Worm (Caenorhabditis elegans) whole organism, late embryonic: ENCODE results near the gene T04C12.11.

Experiments used
- C08G9.2 ChIP-seq: sonication (generic microtip); optimal IDR thresholded peaks from 2 replicates; lab custom pipeline; 2016; ENCODE audit warnings: mild to moderate bottlenecking, missing genetic modification characterization, moderate library complexity, missing compliant biosample characterization
- F13H6.1 ChIP-seq: sonication (generic microtip); optimal IDR thresholded peaks from 2 replicates; lab custom pipeline; 2016; ENCODE audit warnings: missing genetic modification characterization, missing compliant biosample characterization
- T23F11.4 ChIP-seq: fragments of 200-800 bp; sonication (Bioruptor generic); optimal IDR thresholded peaks from 2 replicates; lab custom pipeline; 2018; ENCODE audit warnings: mild to moderate bottlenecking, missing genetic modification characterization, missing compliant biosample characterization
- ama-1 ChIP-seq: fragments of 150-350 bp; optimal IDR thresholded peaks from 2 replicates; lab custom pipeline; 2014
- ceh-2 ChIP-seq: sonication (generic microtip); optimal IDR thresholded peaks from 2 replicates; lab custom pipeline; 2016; ENCODE audit warnings: missing genotype, missing genetic modification characterization, missing compliant biosample characterization
- ceh-9 ChIP-seq: sonication (generic microtip); optimal IDR thresholded peaks from 2 replicates; lab custom pipeline; 2016; ENCODE audit warnings: mild to moderate bottlenecking, missing genetic modification characterization, inconsistent platforms, missing compliant biosample characterization
- dmd-4 ChIP-seq: sonication (generic microtip); optimal IDR thresholded peaks from 2 replicates; lab custom pipeline; 2016; ENCODE audit warnings: borderline replicate concordance, missing genetic modification characterization, missing compliant biosample characterization
- hlh-30 ChIP-seq: sonication (generic microtip); optimal IDR thresholded peaks from 2 replicates; lab custom pipeline; 2017; ENCODE audit warnings: antibody characterized with exemption, missing genetic modification characterization, missing compliant biosample characterization; ENCODE audit not compliant: insufficient read depth
- nhr-11 ChIP-seq: fragments of 150-350 bp; optimal IDR thresholded peaks from 2 replicates; lab custom pipeline; 2014; ENCODE audit warnings: missing biosample characterization, missing genetic modification characterization
- pag-3 ChIP-seq: sonication (generic microtip); optimal IDR thresholded peaks from 2 replicates; lab custom pipeline; 2016; ENCODE audit warnings: missing compliant biosample characterization, missing genetic modification characterization, borderline replicate concordance
- sdc-2 ChIP-seq: sonication (generic microtip); optimal IDR thresholded peaks from 2 replicates; lab custom pipeline; 2016; ENCODE audit warnings: missing genotype, missing genetic modification characterization, missing compliant biosample characterization
- sox-2 ChIP-seq: fragments of 200-800 bp; sonication (Bioruptor generic); IDR thresholded peaks from 2 replicates; pipeline ENCODE4 v1.3.6; 2022; ENCODE audit warnings: missing genetic modification reagents, missing genetic modification characterization, missing compliant biosample characterization

DNA sequence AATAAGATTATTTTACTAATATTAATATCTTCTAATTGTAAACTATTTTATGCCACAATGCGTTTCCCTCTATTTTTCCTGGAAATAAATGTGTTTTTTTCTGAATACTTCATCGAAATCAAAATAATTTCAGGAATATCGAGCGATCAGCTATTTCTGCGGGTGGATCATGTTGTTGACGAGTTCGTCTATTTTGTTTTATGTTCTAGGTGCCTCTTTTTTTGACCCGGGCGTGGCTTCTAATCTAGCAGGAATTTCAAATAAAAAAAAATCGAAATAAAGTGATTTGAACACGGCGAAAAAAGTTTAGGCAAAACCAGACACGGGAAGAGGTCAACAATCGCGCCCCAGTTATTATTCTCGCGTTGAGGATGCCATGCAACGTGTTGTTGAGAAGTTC is 8.2 kb downstream of the T04C12.11 start, which contains the start of gene T04C12.33:
- TF ChIP-seq T23F11.4 (no peak), nhr-11 (tag; lab: Kevin White, UChicago) (no peak), ama-1 (lab: Kevin White, UChicago) (no peak), sox-2 (GFP tag; lab: Robert Waterston, UW) (no peak), ceh-2 (tag; lab: Kevin White, UChicago) (no peak), sdc-2 (tag; lab: Kevin White, UChicago) (no peak), C08G9.2 (tag; lab: Kevin White, UChicago) (no peak), hlh-30 (no peak), ceh-9 (tag; lab: Kevin White, UChicago) (no peak), pag-3 (tag; lab: Kevin White, UChicago) (no peak), dmd-4 (tag; lab: Kevin White, UChicago) (no peak), F13H6.1 (tag; lab: Kevin White, UChicago) (no peak)
